Fruit fly (Drosophila melanogaster) whole organism, embryonic: ENCODE measurements around the gene CG31029.
A peak's percentile ranks its signal among the peaks of the same experiment; 100 is the strongest.

ENCODE experiments used
- ATbp ChIP-seq: fragments of 200-800 bp; sonication (Bioruptor generic); optimal IDR thresholded peaks from 2 replicates; lab custom pipeline; 2017; ENCODE audit warnings: missing biosample characterization, mild to moderate bottlenecking, missing genetic modification characterization, missing genetic modification reagents
- Antp ChIP-seq: fragments of 200-800 bp; sonication (Bioruptor generic); optimal IDR thresholded peaks from 3 replicates; lab custom pipeline; 2016; ENCODE audit warnings: missing biosample characterization, missing genetic modification characterization
- Asciz ChIP-seq: fragments of 200-800 bp; sonication (Bioruptor generic); optimal IDR thresholded peaks from 2 replicates; lab custom pipeline; 2017; ENCODE audit warnings: missing biosample characterization, mild to moderate bottlenecking, missing genetic modification characterization, missing genetic modification reagents
- Awh ChIP-seq: fragments of 200-800 bp; sonication (Bioruptor generic); IDR thresholded peaks from 2 replicates; pipeline ENCODE4, ENCODE4 v1.3.6; 2022; ENCODE audit warnings: missing biosample characterization, missing genetic modification characterization
- Blimp-1 ChIP-seq: fragments of 200-800 bp; sonication (Bioruptor generic); optimal IDR thresholded peaks from 3 replicates; lab custom pipeline; 2018; ENCODE audit warnings: missing biosample characterization, missing genetic modification characterization, mild to moderate bottlenecking, moderate library complexity, missing genetic modification reagents
- CG10462 ChIP-seq: fragments of 200-800 bp; sonication (Bioruptor generic); optimal IDR thresholded peaks from 2 replicates; lab custom pipeline; 2016; ENCODE audit warnings: missing biosample characterization, missing genetic modification characterization
- CG13424 ChIP-seq: fragments of 200-800 bp; sonication (Bioruptor generic); optimal IDR thresholded peaks from 2 replicates; lab custom pipeline; 2019; ENCODE audit warnings: missing biosample characterization, mild to moderate bottlenecking, missing genetic modification characterization, moderate library complexity
- CG14710 ChIP-seq: fragments of 200-800 bp; sonication (Bioruptor generic); optimal IDR thresholded peaks from 3 replicates; lab custom pipeline; 2019; ENCODE audit warnings: missing biosample characterization, mild to moderate bottlenecking, missing genetic modification characterization, moderate library complexity
- CG15696 ChIP-seq: fragments of 200-800 bp; sonication (Bioruptor generic); optimal IDR thresholded peaks from 2 replicates; lab custom pipeline; 2019; ENCODE audit warnings: missing biosample characterization, mild to moderate bottlenecking, missing genetic modification characterization, moderate library complexity
- CG17912 ChIP-seq: fragments of 200-800 bp; sonication (Bioruptor generic); optimal IDR thresholded peaks from 2 replicates; lab custom pipeline; 2018; ENCODE audit warnings: missing biosample characterization, mild to moderate bottlenecking, missing genetic modification characterization
- CG18011 ChIP-seq: fragments of 200-800 bp; sonication (Bioruptor generic); optimal IDR thresholded peaks from 2 replicates; lab custom pipeline; 2017; ENCODE audit warnings: missing biosample characterization, missing genetic modification characterization, mild to moderate bottlenecking, moderate library complexity, missing genotype
- CG18262 ChIP-seq: fragments of 200-800 bp; optimal IDR thresholded peaks from 3 replicates; lab custom pipeline; 2019; ENCODE audit warnings: missing biosample characterization, mild to moderate bottlenecking, missing genetic modification characterization, moderate library complexity
- CG31441 ChIP-seq: fragments of 200-800 bp; sonication (Bioruptor generic); IDR thresholded peaks from 2 replicates; pipeline ENCODE4 v1.3.6; 2022; ENCODE audit warnings: missing biosample characterization, missing genetic modification characterization
- CG32767 ChIP-seq: fragments of 200-800 bp; sonication (Bioruptor generic); IDR thresholded peaks from 2 replicates; pipeline ENCODE4 v1.3.6; 2022; ENCODE audit warnings: missing biosample characterization, missing genetic modification characterization
- CG3726 ChIP-seq: fragments of 200-800 bp; sonication (Bioruptor generic); IDR thresholded peaks from 3 replicates; pipeline ENCODE4, ENCODE4 v1.3.6; 2022; ENCODE audit warnings: missing biosample characterization, missing genetic modification characterization
- CG4424 ChIP-seq: fragments of 200-800 bp; sonication (Bioruptor generic); optimal IDR thresholded peaks from 3 replicates; lab custom pipeline; 2016; ENCODE audit warnings: missing biosample characterization, missing genetic modification characterization
- CG5180 ChIP-seq: fragments of 200-800 bp; sonication (Bioruptor generic); optimal IDR thresholded peaks from 3 replicates; lab custom pipeline; 2017; ENCODE audit warnings: missing biosample characterization, missing genetic modification characterization, mild to moderate bottlenecking, moderate library complexity, missing genetic modification reagents
- CG6765 ChIP-seq: fragments of 200-800 bp; sonication (Bioruptor generic); optimal IDR thresholded peaks from 3 replicates; lab custom pipeline; 2017; ENCODE audit warnings: missing biosample characterization, mild to moderate bottlenecking, missing genetic modification characterization
- CG6791 ChIP-seq: fragments of 200-800 bp; sonication (Bioruptor generic); IDR thresholded peaks from 3 replicates; pipeline ENCODE4 v1.3.6; 2022; ENCODE audit warnings: missing biosample characterization, missing genetic modification characterization; ENCODE audit not compliant: partially characterized antibody
- CG8388 ChIP-seq: fragments of 200-800 bp; sonication (Bioruptor generic); optimal IDR thresholded peaks from 2 replicates; lab custom pipeline; 2019; ENCODE audit warnings: missing biosample characterization, mild to moderate bottlenecking, missing genetic modification characterization, moderate library complexity
- CHES-1-like ChIP-seq: fragments of 200-800 bp; sonication (Bioruptor generic); optimal IDR thresholded peaks from 2 replicates; lab custom pipeline; 2016; ENCODE audit warnings: missing biosample characterization, missing genetic modification characterization
- Dp ChIP-seq: fragments of 200-800 bp; sonication (Bioruptor generic); optimal IDR thresholded peaks from 2 replicates; lab custom pipeline; 2018; ENCODE audit warnings: missing biosample characterization, mild to moderate bottlenecking, missing genetic modification characterization, moderate library complexity
- Ets65A ChIP-seq: fragments of 200-800 bp; sonication (Bioruptor generic); peaks from one replicate; lab custom pipeline; 2016; ENCODE audit warnings: missing biosample characterization, missing genetic modification characterization
- Fer3 ChIP-seq: fragments of 200-800 bp; sonication (Bioruptor generic); optimal IDR thresholded peaks from 2 replicates; lab custom pipeline; 2018; ENCODE audit warnings: missing biosample characterization, mild to moderate bottlenecking, missing genetic modification characterization, moderate library complexity
- Hsf ChIP-seq: fragments of 200-800 bp; sonication (Bioruptor generic); optimal IDR thresholded peaks from 3 replicates; lab custom pipeline; 2016; ENCODE audit warnings: missing biosample characterization, missing genetic modification characterization
- Jarid2 ChIP-seq: fragments of 200-800 bp; sonication (Bioruptor generic); optimal IDR thresholded peaks from 3 replicates; lab custom pipeline; 2017; ENCODE audit warnings: mild to moderate bottlenecking, missing biosample characterization, missing genetic modification reagents, missing genetic modification characterization
- MBD-R2 ChIP-seq: fragments of 200-800 bp; sonication (Bioruptor generic); IDR thresholded peaks from 2 replicates; pipeline ENCODE4 v1.3.6; 2022; ENCODE audit warnings: missing biosample characterization, missing genetic modification characterization
- Mad ChIP-seq: fragments of 200-800 bp; sonication (Bioruptor generic); optimal IDR thresholded peaks from 2 replicates; lab custom pipeline; 2016; ENCODE audit warnings: missing biosample characterization, missing genetic modification characterization
- Med ChIP-seq: fragments of 200-800 bp; sonication (Bioruptor generic); peaks from one replicate; lab custom pipeline; 2016; ENCODE audit warnings: missing biosample characterization, missing genetic modification characterization, mild to moderate bottlenecking, inconsistent platforms, moderate library complexity
- Meics ChIP-seq: fragments of 200-800 bp; sonication (Bioruptor generic); optimal IDR thresholded peaks from 2 replicates; lab custom pipeline; 2017; ENCODE audit warnings: missing biosample characterization, mild to moderate bottlenecking, missing genetic modification characterization
- Neu2 ChIP-seq: fragments of 200-800 bp; sonication (Bioruptor generic); optimal IDR thresholded peaks from 3 replicates; lab custom pipeline; 2016; ENCODE audit warnings: missing biosample characterization, missing genetic modification characterization, borderline replicate concordance
- Nf-YB ChIP-seq: fragments of 200-800 bp; sonication (Bioruptor generic); optimal IDR thresholded peaks from 3 replicates; lab custom pipeline; 2019; ENCODE audit warnings: missing biosample characterization, mild to moderate bottlenecking, missing genetic modification characterization, moderate library complexity
- Nf-YC ChIP-seq: fragments of 200-800 bp; optimal IDR thresholded peaks from 3 replicates; lab custom pipeline; 2019; ENCODE audit warnings: missing biosample characterization, mild to moderate bottlenecking, missing genetic modification characterization, moderate library complexity
- Sin3A ChIP-seq: fragments of >200 bp; optimal IDR thresholded peaks from 2 replicates; lab custom pipeline; 2018
- TFAM ChIP-seq: fragments of 200-800 bp; sonication (Bioruptor generic); optimal IDR thresholded peaks from 2 replicates; lab custom pipeline; 2017; ENCODE audit warnings: missing biosample characterization, missing genetic modification characterization, inconsistent platforms
- cg ChIP-seq: fragments of 200-800 bp; sonication (Bioruptor generic); optimal IDR thresholded peaks from 3 replicates; lab custom pipeline; 2019; ENCODE audit warnings: missing biosample characterization, mild to moderate bottlenecking, missing genetic modification characterization, moderate library complexity
- chinmo ChIP-seq: fragments of 200-800 bp; sonication (Bioruptor generic); IDR thresholded peaks from 4 replicates; pipeline ENCODE4 v1.3.6; 2022; ENCODE audit warnings: missing biosample characterization, missing genetic modification characterization; ENCODE audit not compliant: partially characterized antibody
- chm ChIP-seq: fragments of 200-800 bp; sonication (Bioruptor generic); IDR thresholded peaks from 2 replicates; pipeline ENCODE4 v1.3.6; 2022; ENCODE audit warnings: missing biosample characterization, missing genetic modification characterization
- chn ChIP-seq: fragments of 200-800 bp; sonication (Bioruptor generic); optimal IDR thresholded peaks from 2 replicates; lab custom pipeline; 2016; ENCODE audit warnings: missing biosample characterization, missing genetic modification characterization
- croc ChIP-seq: fragments of 200-800 bp; sonication (Bioruptor generic); conservative IDR thresholded peaks from 3 replicates; pipeline ENCODE4 v1.3.6; 2022; ENCODE audit warnings: missing biosample characterization, missing genetic modification characterization
- dan ChIP-seq: fragments of 200-800 bp; sonication (Bioruptor generic); IDR thresholded peaks from 2 replicates; pipeline ENCODE4 v1.3.6; 2022; ENCODE audit warnings: missing biosample characterization, missing genetic modification characterization
- fd96Cb ChIP-seq: fragments of 200-800 bp; sonication (Bioruptor generic); optimal IDR thresholded peaks from 2 replicates; lab custom pipeline; 2018; ENCODE audit warnings: missing biosample characterization, mild to moderate bottlenecking, missing genetic modification characterization, moderate library complexity
- ham ChIP-seq: fragments of 200-800 bp; sonication (Bioruptor generic); IDR thresholded peaks from 2 replicates; pipeline ENCODE4 v1.3.6; 2022; ENCODE audit warnings: missing biosample characterization, missing genetic modification characterization
- pb ChIP-seq: fragments of 200-800 bp; sonication (Bioruptor generic); optimal IDR thresholded peaks from 3 replicates; lab custom pipeline; 2016; ENCODE audit warnings: missing biosample characterization, missing genetic modification characterization
- pita ChIP-seq: fragments of 200-800 bp; sonication (Bioruptor generic); optimal IDR thresholded peaks from 2 replicates; lab custom pipeline; 2017; ENCODE audit warnings: missing biosample characterization, mild to moderate bottlenecking, missing genetic modification characterization
- scrt ChIP-seq: fragments of 200-800 bp; sonication (Bioruptor generic); optimal IDR thresholded peaks from 2 replicates; lab custom pipeline; 2018; ENCODE audit warnings: missing biosample characterization, mild to moderate bottlenecking, missing genetic modification characterization, moderate library complexity
- slbo ChIP-seq: fragments of 200-800 bp; sonication (Bioruptor generic); IDR thresholded peaks from 2 replicates; pipeline ENCODE4 v1.3.6; 2022; ENCODE audit warnings: missing biosample characterization, missing genetic modification characterization
- stwl ChIP-seq: fragments of 200-800 bp; sonication (Bioruptor generic); optimal IDR thresholded peaks from 3 replicates; lab custom pipeline; 2018; ENCODE audit warnings: missing biosample characterization, mild to moderate bottlenecking, missing genetic modification characterization, moderate library complexity
- tgo ChIP-seq: fragments of 200-800 bp; sonication (Bioruptor generic); IDR thresholded peaks from 3 replicates; pipeline ENCODE4 v1.3.6; 2022; ENCODE audit warnings: missing biosample characterization, missing genetic modification characterization
- unc-4 ChIP-seq: fragments of 200-800 bp; sonication (Bioruptor generic); IDR thresholded peaks from 2 replicates; pipeline ENCODE4 v1.3.6; 2022; ENCODE audit warnings: missing biosample characterization, missing genetic modification characterization; ENCODE audit not compliant: partially characterized antibody
- zen ChIP-seq: fragments of 200-800 bp; sonication (Bioruptor generic); optimal IDR thresholded peaks from 3 replicates; lab custom pipeline; 2018; ENCODE audit warnings: missing biosample characterization, mild to moderate bottlenecking, missing genetic modification characterization, moderate library complexity

Gene CG31029

DNA sequence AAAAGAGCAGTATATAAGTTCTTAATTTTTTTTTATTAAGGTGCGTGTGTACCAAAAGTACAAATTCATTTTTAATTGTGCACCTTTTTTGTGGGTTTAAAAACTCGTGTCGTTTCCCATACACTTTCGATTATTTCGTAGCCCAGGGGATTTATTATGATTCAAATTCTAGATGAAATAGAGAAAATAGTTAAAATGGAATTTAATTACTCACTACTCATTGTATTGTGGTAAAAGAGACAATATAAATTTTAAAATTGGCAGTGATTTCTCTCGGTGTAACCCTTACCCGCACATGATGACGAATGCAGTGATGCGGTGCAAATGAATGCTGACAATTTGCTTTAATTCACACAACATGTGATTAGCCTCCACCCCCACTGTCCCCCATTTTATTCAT is 49.0 kb downstream of the CG31029 start (continued):
- TF ChIP-seq ham (GFP tag; lab: Robert Waterston, UW): no peak
- TF ChIP-seq tgo (GFP tag; lab: Robert Waterston, UW): 0 out of 3 replicates have a peak, but pooled peaks have one; percentile 16
- no peak for TF ChIP-seq CG18011
- no peak for TF ChIP-seq pb (GFP tag; lab: Kevin White, UChicago)
- TF ChIP-seq CG13424 (tag; lab: Kevin White, UChicago): peak; percentile 12
- no peak for TF ChIP-seq CG4424 (GFP tag; lab: Kevin White, UChicago)
- 0 out of 2 replicates have a peak, but pooled peaks have one; percentile 17 for TF ChIP-seq CG31441 (GFP tag; lab: Robert Waterston, UW)
- no peak for TF ChIP-seq Dp (GFP tag; lab: Kevin White, UChicago)
- TF ChIP-seq Antp (GFP tag; lab: Kevin White, UChicago): no peak
- no peak for TF ChIP-seq TFAM (GFP tag; lab: Kevin White, UChicago)
- no peak for TF ChIP-seq croc
- no peak for TF ChIP-seq CG14710 (tag; lab: Kevin White, UChicago)
- TF ChIP-seq CG10462 (GFP tag; lab: Kevin White, UChicago): no peak
- TF ChIP-seq unc-4: no peak
- TF ChIP-seq Awh (GFP tag; lab: Robert Waterston, UW): peak; percentile 29; the same call in 1 of the 2 replicates
- TF ChIP-seq CG32767 (GFP tag; lab: Robert Waterston, UW): no peak
- TF ChIP-seq scrt (GFP tag; lab: Kevin White, UChicago): no peak
- no peak for TF ChIP-seq CG3726 (GFP tag; lab: Robert Waterston, UW)
- no peak for TF ChIP-seq Sin3A
- no peak for TF ChIP-seq chn
- no peak for TF ChIP-seq CG6791 (GFP tag; lab: Robert Waterston, UW)
- no peak for TF ChIP-seq CG6765 (GFP tag; lab: Kevin White, UChicago)
- no peak for TF ChIP-seq Jarid2 (GFP tag; lab: Kevin White, UChicago)
- peak; percentile 38; the same call in 1 of the 2 replicates for TF ChIP-seq slbo (GFP tag; lab: Robert Waterston, UW)
- no peak for TF ChIP-seq CG5180 (GFP tag; lab: Kevin White, UChicago)
- no peak for TF ChIP-seq cg (GFP tag; lab: Kevin White, UChicago)
- TF ChIP-seq MBD-R2 (GFP tag; lab: Robert Waterston, UW): no peak
- no peak for TF ChIP-seq CG17912 (GFP tag; lab: Kevin White, UChicago)
- TF ChIP-seq Med (GFP tag; lab: Kevin White, UChicago): peak; percentile 47
- TF ChIP-seq stwl (tag; lab: Kevin White, UChicago): no peak
- TF ChIP-seq CG18262 (tag; lab: Kevin White, UChicago): peak; percentile 6
- TF ChIP-seq Mad (GFP tag; lab: Kevin White, UChicago): no peak
- TF ChIP-seq Nf-YB (GFP tag; lab: Kevin White, UChicago): no peak
- TF ChIP-seq Asciz (GFP tag; lab: Kevin White, UChicago): no peak
- no peak for TF ChIP-seq pita (GFP tag; lab: Kevin White, UChicago)
- peak; percentile 24 for TF ChIP-seq fd96Cb (tag; lab: Kevin White, UChicago)
- no peak for TF ChIP-seq Fer3
- no peak for TF ChIP-seq CG8388 (GFP tag; lab: Kevin White, UChicago)
- no peak for TF ChIP-seq CG15696 (tag; lab: Kevin White, UChicago)
- TF ChIP-seq Ets65A (GFP tag; lab: Kevin White, UChicago): peak; percentile 81
- peak; percentile 24 for TF ChIP-seq Meics
- TF ChIP-seq CHES-1-like (GFP tag; lab: Kevin White, UChicago): no peak
- no peak for TF ChIP-seq zen (tag; lab: Kevin White, UChicago)
- no peak for TF ChIP-seq chm (GFP tag; lab: Robert Waterston, UW)
- no peak for TF ChIP-seq Hsf (GFP tag; lab: Kevin White, UChicago)
- TF ChIP-seq Neu2: no peak
- no peak for TF ChIP-seq chinmo (GFP tag; lab: Robert Waterston, UW)
- peak; percentile 40 for TF ChIP-seq Blimp-1 (GFP tag; lab: Kevin White, UChicago)
- TF ChIP-seq Nf-YC (tag; lab: Kevin White, UChicago): no peak
- TF ChIP-seq ATbp (GFP tag; lab: Kevin White, UChicago): no peak
- no peak for TF ChIP-seq dan
